Worm (Caenorhabditis elegans) whole organism, L4 larva: ENCODE measurements around the gene T01D1.7.

Source experiments
- D1046.2 ChIP-seq: fragments of 200-800 bp; sonication (Bioruptor generic); IDR thresholded peaks from 2 replicates; pipeline ENCODE4 v1.3.6; 2022; ENCODE audit warnings: missing genetic modification characterization, missing compliant biosample characterization
- F10B5.3 ChIP-seq: sonication (generic microtip); optimal IDR thresholded peaks from 2 replicates; lab custom pipeline; 2016; ENCODE audit warnings: mild to moderate bottlenecking, missing genetic modification characterization, missing compliant biosample characterization
- F37D6.2 ChIP-seq: sonication (generic microtip); optimal IDR thresholded peaks from 2 replicates; lab custom pipeline; 2016; ENCODE audit warnings: mild to moderate bottlenecking, missing genetic modification characterization, missing compliant biosample characterization
- F44E2.7 ChIP-seq: fragments of 200-800 bp; sonication (Bioruptor generic); IDR thresholded peaks from 2 replicates; pipeline ENCODE4 v2.1.2; 2022; ENCODE audit warnings: missing genetic modification characterization, missing compliant biosample characterization
- F49E8.2 ChIP-seq: sonication (generic microtip); optimal IDR thresholded peaks from 2 replicates; lab custom pipeline; 2016; ENCODE audit warnings: missing compliant biosample characterization, mild to moderate bottlenecking, missing genetic modification characterization, borderline replicate concordance
- T20F7.1 ChIP-seq: fragments of 200-800 bp; sonication (Bioruptor generic); optimal IDR thresholded peaks from 2 replicates; lab custom pipeline; 2018; ENCODE audit warnings: mild to moderate bottlenecking, missing genetic modification characterization, missing compliant biosample characterization
- T26A8.4 ChIP-seq: fragments of 200-800 bp; sonication (Bioruptor generic); IDR thresholded peaks from 2 replicates; pipeline ENCODE4 v1.3.6; 2022; ENCODE audit warnings: missing genetic modification characterization, missing compliant biosample characterization
- Y105C5A.15 ChIP-seq: fragments of 200-800 bp; sonication (Bioruptor generic); IDR thresholded peaks from 2 replicates; pipeline ENCODE4 v1.3.6; 2022; ENCODE audit warnings: missing genetic modification characterization, missing compliant biosample characterization
- Y5F2A.4 ChIP-seq: fragments of 200-800 bp; sonication (Bioruptor generic); optimal IDR thresholded peaks from 2 replicates; lab custom pipeline; 2018; ENCODE audit warnings: mild to moderate bottlenecking, missing genetic modification characterization, missing compliant biosample characterization
- Y75B8A.6 ChIP-seq: fragments of 200-800 bp; sonication (Bioruptor generic); IDR thresholded peaks from 2 replicates; pipeline ENCODE4 v1.3.6; 2022; ENCODE audit warnings: missing genetic modification reagents, missing genetic modification characterization, missing compliant biosample characterization
- aha-1 ChIP-seq: fragments of 150-350 bp; peaks from one replicate; lab custom pipeline; 2014; ENCODE audit warnings: missing biosample characterization, missing genetic modification characterization
- aly-2 ChIP-seq: sonication (generic microtip); optimal IDR thresholded peaks from 2 replicates; lab custom pipeline; 2018; ENCODE audit warnings: missing biosample characterization, missing genetic modification characterization
- ama-1 ChIP-seq: fragments of 150-350 bp; optimal IDR thresholded peaks from 2 replicates; lab custom pipeline; 2014; ENCODE audit warnings: inconsistent platforms, mixed read lengths
- attf-4 ChIP-seq: sonication (generic microtip); optimal IDR thresholded peaks from 3 replicates; lab custom pipeline; 2017; ENCODE audit warnings: missing biosample characterization, missing genetic modification characterization
- ceh-32 ChIP-seq: sonication (generic microtip); optimal IDR thresholded peaks from 2 replicates; lab custom pipeline; 2016; ENCODE audit warnings: mild to moderate bottlenecking, missing genetic modification characterization, missing compliant biosample characterization; ENCODE audit not compliant: poor library complexity
- ceh-82 ChIP-seq: sonication (generic microtip); optimal IDR thresholded peaks from 2 replicates; lab custom pipeline; 2017; ENCODE audit warnings: missing biosample characterization, missing genetic modification characterization
- ces-1 ChIP-seq: fragments of 150-350 bp; sonication (generic microtip); optimal IDR thresholded peaks from 4 replicates; lab custom pipeline; 2014; ENCODE audit warnings: missing biosample characterization, missing genetic modification reagents, missing genetic modification characterization
- ctbp-1 ChIP-seq: fragments of 200-800 bp; sonication (Bioruptor generic); IDR thresholded peaks from 2 replicates; pipeline ENCODE4 v1.3.6; 2022; ENCODE audit warnings: missing genetic modification reagents, missing genetic modification characterization, missing compliant biosample characterization
- daf-16 ChIP-seq, 3 experiments: sonication (generic microtip); optimal IDR thresholded peaks; 2 replicates each; lab custom pipeline; 2016 to 2017; ENCODE audit warnings: missing genetic modification characterization in 3 of 3, missing genetic modification reagents in 3 of 3, mild to moderate bottlenecking in 2 of 3, missing compliant biosample characterization in 2 of 3, missing biosample characterization in 1 of 3, moderate library complexity in 1 of 3
- daf-19 ChIP-seq: fragments of 200-800 bp; sonication (Bioruptor generic); conservative IDR thresholded peaks from 2 replicates; pipeline ENCODE4 v1.3.6; 2022; ENCODE audit warnings: missing genetic modification characterization, missing compliant biosample characterization
- dmd-9 ChIP-seq: fragments of 200-800 bp; sonication (Bioruptor generic); IDR thresholded peaks from 2 replicates; pipeline ENCODE4 v1.3.6; 2022; ENCODE audit warnings: missing genetic modification reagents, missing genetic modification characterization, missing compliant biosample characterization
- dpl-1 ChIP-seq: fragments of 150-350 bp; optimal IDR thresholded peaks from 2 replicates; lab custom pipeline; 2014; ENCODE audit warnings: missing biosample characterization, missing genetic modification reagents, missing genetic modification characterization
- duxl-1 ChIP-seq: sonication (generic microtip); optimal IDR thresholded peaks from 2 replicates; lab custom pipeline; 2016; ENCODE audit warnings: mild to moderate bottlenecking, missing genetic modification characterization, moderate library complexity, missing compliant biosample characterization; ENCODE audit not compliant: poor library complexity
- fkh-10 ChIP-seq: fragments of 150-350 bp; optimal IDR thresholded peaks from 2 replicates; lab custom pipeline; 2014; ENCODE audit warnings: missing biosample characterization, missing genetic modification reagents, missing genetic modification characterization
- hif-1 ChIP-seq, 2 experiments: sonication (generic microtip); optimal IDR thresholded peaks; 2 replicates each; lab custom pipeline; 2016 to 2017; ENCODE audit warnings: missing compliant biosample characterization in 2 of 2, missing genetic modification characterization in 2 of 2, missing genetic modification reagents in 2 of 2, missing genotype in 2 of 2, mild to moderate bottlenecking in 1 of 2
- hlh-11 ChIP-seq: fragments of 200-800 bp; sonication (Bioruptor generic); optimal IDR thresholded peaks from 2 replicates; lab custom pipeline; 2018; ENCODE audit warnings: mild to moderate bottlenecking, missing genetic modification characterization, missing compliant biosample characterization
- lim-7 ChIP-seq: fragments of 200-800 bp; sonication (Bioruptor generic); IDR thresholded peaks from 2 replicates; pipeline ENCODE4 v1.3.6; 2022; ENCODE audit warnings: missing genetic modification characterization, missing compliant biosample characterization
- lin-1 ChIP-seq: fragments of 200-800 bp; sonication (Bioruptor generic); IDR thresholded peaks from 2 replicates; pipeline ENCODE4 v1.3.6; 2022; ENCODE audit warnings: missing genetic modification reagents, missing genetic modification characterization, missing compliant biosample characterization
- lin-13 ChIP-seq: fragments of 150-350 bp; optimal IDR thresholded peaks from 2 replicates; lab custom pipeline; 2014; ENCODE audit warnings: missing biosample characterization, missing genetic modification reagents, missing genetic modification characterization
- lin-29 ChIP-seq: fragments of 200-800 bp; sonication (Bioruptor generic); IDR thresholded peaks from 2 replicates; pipeline ENCODE4 v1.3.6; 2022; ENCODE audit warnings: missing genetic modification reagents, missing genetic modification characterization, missing compliant biosample characterization
- lin-39 ChIP-seq: fragments of 150-350 bp; optimal IDR thresholded peaks from 2 replicates; lab custom pipeline; 2014; ENCODE audit warnings: missing biosample characterization, missing genetic modification reagents, missing genetic modification characterization
- lsy-2 ChIP-seq, 2 experiments: fragments of 150-350 bp in 1 of 2; sonication (generic microtip) in 1 of 2; optimal IDR thresholded peaks; 2 replicates each; lab custom pipeline; 2014 to 2017; ENCODE audit warnings: missing biosample characterization in 2 of 2, missing genetic modification characterization in 2 of 2
- mdt-29 ChIP-seq: fragments of 200-800 bp; sonication (Bioruptor generic); IDR thresholded peaks from 2 replicates; pipeline ENCODE4 v1.3.6; 2022; ENCODE audit warnings: missing genetic modification reagents, missing genetic modification characterization, missing compliant biosample characterization
- mep-1 ChIP-seq: fragments of 150-350 bp; sonication (generic microtip); optimal IDR thresholded peaks from 3 replicates; lab custom pipeline; 2014; ENCODE audit warnings: missing biosample characterization, missing genetic modification characterization
- mxl-3 ChIP-seq: fragments of 200-800 bp; sonication (Bioruptor generic); optimal IDR thresholded peaks from 2 replicates; lab custom pipeline; 2018; ENCODE audit warnings: mild to moderate bottlenecking, missing genetic modification characterization, missing compliant biosample characterization
- nhr-102 ChIP-seq: sonication (generic microtip); optimal IDR thresholded peaks from 2 replicates; lab custom pipeline; 2016; ENCODE audit warnings: mild to moderate bottlenecking, missing genetic modification characterization, moderate library complexity, missing compliant biosample characterization
- nhr-237 ChIP-seq: sonication (generic microtip); optimal IDR thresholded peaks from 2 replicates; lab custom pipeline; 2017; ENCODE audit warnings: missing biosample characterization, missing genetic modification characterization
- nhr-25 ChIP-seq: sonication (generic microtip); optimal IDR thresholded peaks from 2 replicates; lab custom pipeline; 2017; ENCODE audit warnings: missing genetic modification characterization, mild to moderate bottlenecking, missing compliant biosample characterization, antibody characterized with exemption, moderate library complexity, borderline replicate concordance; ENCODE audit not compliant: insufficient read depth
- nhr-28 ChIP-seq: fragments of 150-350 bp; optimal IDR thresholded peaks from 2 replicates; lab custom pipeline; 2014; ENCODE audit warnings: missing biosample characterization, missing genetic modification characterization
- nhr-76 ChIP-seq: fragments of 150-350 bp; optimal IDR thresholded peaks from 2 replicates; lab custom pipeline; 2014; ENCODE audit warnings: missing biosample characterization, missing genetic modification characterization
- nhr-77 ChIP-seq: fragments of 150-350 bp; optimal IDR thresholded peaks from 2 replicates; lab custom pipeline; 2014; ENCODE audit warnings: missing biosample characterization, missing genetic modification characterization
- pqm-1 ChIP-seq: sonication (generic microtip); optimal IDR thresholded peaks from 2 replicates; lab custom pipeline; 2017; ENCODE audit warnings: missing biosample characterization, missing genetic modification characterization
- rbr-2 ChIP-seq: sonication (generic microtip); optimal IDR thresholded peaks from 2 replicates; lab custom pipeline; 2016; ENCODE audit warnings: missing genotype, missing genetic modification characterization, missing compliant biosample characterization
- sdz-12 ChIP-seq: fragments of 200-800 bp; sonication (Bioruptor generic); optimal IDR thresholded peaks from 2 replicates; lab custom pipeline; 2018; ENCODE audit warnings: mild to moderate bottlenecking, missing genetic modification characterization, missing compliant biosample characterization
- skn-1 ChIP-seq: fragments of 150-350 bp; optimal IDR thresholded peaks from 2 replicates; lab custom pipeline; 2014; ENCODE audit warnings: missing biosample characterization, missing genetic modification characterization
- snpc-1.2 ChIP-seq: fragments of 200-800 bp; sonication (Bioruptor generic); IDR thresholded peaks from 2 replicates; pipeline ENCODE4 v1.3.6; 2022; ENCODE audit warnings: missing genetic modification reagents, missing genetic modification characterization, missing compliant biosample characterization
- snpc-4 ChIP-seq: fragments of 150-350 bp; optimal IDR thresholded peaks from 2 replicates; lab custom pipeline; 2014; ENCODE audit warnings: missing biosample characterization, missing genetic modification characterization
- tra-1 ChIP-seq: fragments of 200-800 bp; sonication (Bioruptor generic); IDR thresholded peaks from 2 replicates; pipeline ENCODE4 v1.3.6; 2022; ENCODE audit warnings: missing genetic modification reagents, missing genetic modification characterization, missing compliant biosample characterization
- unc-130 ChIP-seq: sonication (generic microtip); optimal IDR thresholded peaks from 2 replicates; lab custom pipeline; 2016; ENCODE audit warnings: missing genetic modification reagents, missing genetic modification characterization, missing compliant biosample characterization
- vab-7 ChIP-seq: fragments of 200-800 bp; sonication (Bioruptor generic); IDR thresholded peaks from 2 replicates; pipeline ENCODE4 v1.3.6; 2022; ENCODE audit warnings: missing genetic modification reagents, missing genetic modification characterization, missing compliant biosample characterization
- zfp-3 ChIP-seq: fragments of 200-800 bp; sonication (Bioruptor generic); conservative IDR thresholded peaks from 2 replicates; pipeline ENCODE4 v1.3.6; 2022; ENCODE audit warnings: missing genetic modification reagents, missing genetic modification characterization, missing compliant biosample characterization

T01D1.7 gene

DNA sequence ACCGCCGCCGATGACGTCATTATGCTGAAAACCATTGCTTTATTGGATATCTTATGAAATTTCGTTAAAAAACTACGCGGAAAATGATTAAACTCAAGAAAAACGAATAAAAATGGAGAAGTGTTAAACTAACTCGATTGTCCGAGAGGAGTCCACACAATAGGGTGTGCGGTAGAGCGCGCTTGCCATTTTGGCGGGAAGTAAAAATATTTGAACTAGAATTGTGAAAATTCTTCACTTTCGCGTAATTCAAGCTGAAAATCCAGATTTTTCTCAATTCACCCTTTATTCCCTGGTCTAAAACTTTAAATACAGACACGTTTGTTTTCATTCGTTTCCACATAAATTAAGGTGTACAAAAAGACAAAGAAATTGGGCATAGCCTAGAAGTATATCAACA lies 43.0 kb upstream of the T01D1.7 start, which contains the start of gene F48A11.4 (continued):
- no peak for TF ChIP-seq skn-1 (tag; lab: Kevin White, UChicago)
- peak; percentile 84 for TF ChIP-seq ctbp-1 (GFP tag; lab: Robert Waterston, UW)
- TF ChIP-seq dpl-1, result peak; percentile 100
- TF ChIP-seq lin-1, result peak; percentile 70
- peak; percentile 78 for TF ChIP-seq F37D6.2
- peak; percentile 94 for TF ChIP-seq zfp-3 (GFP tag; lab: Robert Waterston, UW)
- peak; percentile 76 for TF ChIP-seq F10B5.3 (tag; lab: Kevin White, UChicago)
- TF ChIP-seq daf-16 (GFP tag; optimal IDR thresholded peaks at IDR 0.05; lab: Kevin White, UChicago), result peak in 1 of 2 experiments; percentile 55
- TF ChIP-seq daf-16 (tag; optimal IDR thresholded peaks at IDR 0.05; lab: Kevin White, UChicago), result peak; percentile 35
- TF ChIP-seq Y105C5A.15, result no peak
- TF ChIP-seq T20F7.1, result no peak
- TF ChIP-seq rbr-2 (tag; lab: Kevin White, UChicago), result peak; percentile 90
- TF ChIP-seq hif-1 (tag; optimal IDR thresholded peaks at IDR 0.05; lab: Kevin White, UChicago), result peak in 1 of 2 experiments; percentile 70
- TF ChIP-seq nhr-25 (tag; lab: Kevin White, UChicago), result peak; percentile 77
- no peak for TF ChIP-seq ceh-82 (tag; lab: Kevin White, UChicago)
- TF ChIP-seq fkh-10, result peak; percentile 90
- no peak for TF ChIP-seq aly-2 (tag; lab: Kevin White, UChicago)
- TF ChIP-seq T26A8.4, result peak; percentile 95
- TF ChIP-seq lsy-2 (tag; optimal IDR thresholded peaks at IDR 0.05; lab: Kevin White, UChicago), result peak; percentile 36 to 95
- peak; percentile 88 for TF ChIP-seq mdt-29 (GFP tag; lab: Robert Waterston, UW)
- peak; percentile 78 for TF ChIP-seq Y5F2A.4
- peak; percentile 95 for TF ChIP-seq ama-1 (lab: Kevin White, UChicago)
- TF ChIP-seq attf-4 (tag; lab: Kevin White, UChicago), result no peak
- TF ChIP-seq hlh-11, result peak; percentile 83
- TF ChIP-seq mep-1 (tag; lab: Kevin White, UChicago), result peak; percentile 93
- peak; percentile 62 for TF ChIP-seq dmd-9
- peak; percentile 93 for TF ChIP-seq Y75B8A.6 (GFP tag; lab: Robert Waterston, UW)
- TF ChIP-seq nhr-77, result peak; percentile 84
- TF ChIP-seq sdz-12 (GFP tag; lab: Kevin White, UChicago), result peak; percentile 47
- TF ChIP-seq F44E2.7 (GFP tag; lab: Robert Waterston, UW), result no peak
- no peak for TF ChIP-seq lim-7
- TF ChIP-seq nhr-76 (tag; lab: Kevin White, UChicago), result peak; percentile 33
- TF ChIP-seq F49E8.2 (tag; lab: Kevin White, UChicago), result peak; percentile 86
- TF ChIP-seq vab-7 (GFP tag; lab: Robert Waterston, UW), result peak; percentile 72
- TF ChIP-seq D1046.2, result peak; percentile 77; the same call in 1 of the 2 replicates
- TF ChIP-seq lin-29 (GFP tag; lab: Robert Waterston, UW), result peak; percentile 92
- no peak for TF ChIP-seq lin-39 (tag; lab: Kevin White, UChicago)
- TF ChIP-seq snpc-4, result no peak
- peak; percentile 13 for TF ChIP-seq pqm-1 (tag; lab: Kevin White, UChicago)
- peak; percentile 91 for TF ChIP-seq nhr-102
- TF ChIP-seq ceh-32 (tag; lab: Kevin White, UChicago), result peak; percentile 18
- no peak for TF ChIP-seq nhr-237 (tag; lab: Kevin White, UChicago)
- TF ChIP-seq lin-13 (GFP tag; lab: Kevin White, UChicago), result peak; percentile 89
- TF ChIP-seq daf-19 (GFP tag; lab: Robert Waterston, UW), result no peak
- no peak for TF ChIP-seq ces-1 (GFP tag; lab: Kevin White, UChicago)
- TF ChIP-seq tra-1 (GFP tag; lab: Robert Waterston, UW), result peak; percentile 72
- peak; percentile 95 for TF ChIP-seq duxl-1 (tag; lab: Kevin White, UChicago)
- TF ChIP-seq mxl-3 (GFP tag; lab: Kevin White, UChicago), result peak; percentile 56
- TF ChIP-seq snpc-1.2 (GFP tag; lab: Robert Waterston, UW), result peak; percentile 78
- peak; percentile 99 for TF ChIP-seq aha-1
- TF ChIP-seq nhr-28 (tag; lab: Kevin White, UChicago), result peak; percentile 88
- TF ChIP-seq unc-130 (GFP tag; lab: Kevin White, UChicago), result peak; percentile 39
